Worm (Caenorhabditis elegans) whole organism, late embryonic: ENCODE data around the gene spat-2.

Experiments
- K02D7.2 ChIP-seq: sonication (generic microtip); optimal IDR thresholded peaks from 2 replicates; lab custom pipeline; 2017; ENCODE audit warnings: mild to moderate bottlenecking, missing genetic modification characterization, missing compliant biosample characterization
- Y22D7AL.16 ChIP-seq: sonication (generic microtip); optimal IDR thresholded peaks from 2 replicates; lab custom pipeline; 2016; ENCODE audit warnings: missing genetic modification characterization, missing compliant biosample characterization
- ama-1 ChIP-seq: fragments of 150-350 bp; optimal IDR thresholded peaks from 2 replicates; lab custom pipeline; 2014
- ceh-2 ChIP-seq: sonication (generic microtip); optimal IDR thresholded peaks from 2 replicates; lab custom pipeline; 2016; ENCODE audit warnings: missing genotype, missing genetic modification characterization, missing compliant biosample characterization
- ceh-6 ChIP-seq: fragments of 200-800 bp; sonication (Bioruptor generic); optimal IDR thresholded peaks from 2 replicates; lab custom pipeline; 2018; ENCODE audit warnings: mild to moderate bottlenecking, missing genetic modification characterization, missing compliant biosample characterization
- ets-4 ChIP-seq: sonication (generic microtip); optimal IDR thresholded peaks from 2 replicates; lab custom pipeline; 2016; ENCODE audit warnings: missing genetic modification characterization, missing compliant biosample characterization
- madf-2 ChIP-seq: sonication (generic microtip); optimal IDR thresholded peaks from 2 replicates; lab custom pipeline; 2017; ENCODE audit warnings: missing genetic modification characterization, missing compliant biosample characterization
- pax-1 ChIP-seq: fragments of 150-350 bp; optimal IDR thresholded peaks from 2 replicates; lab custom pipeline; 2014; ENCODE audit warnings: missing biosample characterization, missing genetic modification characterization
- pqm-1 ChIP-seq: sonication (generic microtip); optimal IDR thresholded peaks from 2 replicates; lab custom pipeline; 2016; ENCODE audit warnings: missing genetic modification characterization, missing compliant biosample characterization
- sox-4 ChIP-seq: sonication (generic microtip); optimal IDR thresholded peaks from 2 replicates; lab custom pipeline; 2017; ENCODE audit warnings: mild to moderate bottlenecking, missing genetic modification characterization, inconsistent platforms, missing compliant biosample characterization
- tbx-2 ChIP-seq: sonication (generic microtip); optimal IDR thresholded peaks from 2 replicates; lab custom pipeline; 2016; ENCODE audit warnings: missing genetic modification characterization, missing compliant biosample characterization
- ztf-16 ChIP-seq: sonication (generic microtip); optimal IDR thresholded peaks from 2 replicates; lab custom pipeline; 2017; ENCODE audit warnings: missing genetic modification characterization, missing compliant biosample characterization

ce11 chrIII:11066691-11067090, 30.0 kb downstream of the spat-2 start:
- TF ChIP-seq madf-2 (tag; lab: Kevin White, UChicago): no peak
- TF ChIP-seq tbx-2 (tag; lab: Kevin White, UChicago): peak; percentile 5
- no peak for TF ChIP-seq ama-1 (lab: Kevin White, UChicago)
- TF ChIP-seq ceh-6: no peak
- no peak for TF ChIP-seq pqm-1 (tag; lab: Kevin White, UChicago)
- TF ChIP-seq Y22D7AL.16 (tag; lab: Kevin White, UChicago): no peak
- no peak for TF ChIP-seq pax-1 (tag; lab: Kevin White, UChicago)
- no peak for TF ChIP-seq ceh-2 (tag; lab: Kevin White, UChicago)
- TF ChIP-seq ztf-16 (tag; lab: Kevin White, UChicago): no peak
- TF ChIP-seq K02D7.2 (tag; lab: Kevin White, UChicago): no peak
- no peak for TF ChIP-seq sox-4 (tag; lab: Kevin White, UChicago)
- TF ChIP-seq ets-4 (tag; lab: Kevin White, UChicago): no peak
